Fruit fly (Drosophila melanogaster) whole organism, adult: ENCODE results near the gene Syt4.

Experiments used
- CG11617 ChIP-seq: fragments of 200-800 bp; sonication (Bioruptor generic); optimal IDR thresholded peaks from 2 replicates; lab custom pipeline; 2017; ENCODE audit warnings: mild to moderate bottlenecking, missing biosample characterization, missing genetic modification reagents, missing genetic modification characterization
- CG12768 ChIP-seq: fragments of 200-800 bp; sonication (Bioruptor generic); optimal IDR thresholded peaks from 2 replicates; lab custom pipeline; 2017; ENCODE audit warnings: missing biosample characterization, missing genetic modification characterization, mild to moderate bottlenecking, moderate library complexity, missing genetic modification reagents
- CG14711 ChIP-seq: fragments of 200-800 bp; sonication (Bioruptor generic); optimal IDR thresholded peaks from 2 replicates; lab custom pipeline; 2018; ENCODE audit warnings: missing biosample characterization, mild to moderate bottlenecking, missing genetic modification characterization, moderate library complexity
- CG1620 ChIP-seq: fragments of 200-800 bp; sonication (Bioruptor generic); optimal IDR thresholded peaks from 2 replicates; lab custom pipeline; 2016; ENCODE audit warnings: missing biosample characterization, missing genetic modification characterization
- CG33017 ChIP-seq: fragments of 200-800 bp; sonication (Bioruptor generic); optimal IDR thresholded peaks from 2 replicates; lab custom pipeline; 2018; ENCODE audit warnings: missing biosample characterization, mild to moderate bottlenecking, missing genetic modification characterization, moderate library complexity
- CG5204 ChIP-seq: fragments of 200-800 bp; sonication (Bioruptor generic); optimal IDR thresholded peaks from 2 replicates; lab custom pipeline; 2016; ENCODE audit warnings: missing biosample characterization, missing genetic modification characterization
- CG7045 ChIP-seq: fragments of 200-800 bp; sonication (Bioruptor generic); optimal IDR thresholded peaks from 2 replicates; lab custom pipeline; 2017; ENCODE audit warnings: missing biosample characterization, mild to moderate bottlenecking, missing genetic modification characterization
- CG7101 ChIP-seq: fragments of 200-800 bp; sonication (Bioruptor generic); optimal IDR thresholded peaks from 2 replicates; lab custom pipeline; 2018; ENCODE audit warnings: missing biosample characterization, mild to moderate bottlenecking, missing genetic modification characterization, moderate library complexity
- Clk ChIP-seq: fragments of 200-800 bp; sonication (Bioruptor generic); optimal IDR thresholded peaks from 2 replicates; lab custom pipeline; 2017; ENCODE audit warnings: missing biosample characterization, missing genetic modification characterization
- Crg-1 ChIP-seq: fragments of 200-800 bp; sonication (Bioruptor generic); optimal IDR thresholded peaks from 2 replicates; lab custom pipeline; 2016; ENCODE audit warnings: missing biosample characterization, missing genetic modification characterization
- Hr96 ChIP-seq: fragments of 200-800 bp; sonication (Bioruptor generic); optimal IDR thresholded peaks from 2 replicates; lab custom pipeline; 2016; ENCODE audit warnings: missing biosample characterization, missing genetic modification characterization
- Mnt ChIP-seq: fragments of 200-800 bp; sonication (Bioruptor generic); optimal IDR thresholded peaks from 2 replicates; lab custom pipeline; 2016; ENCODE audit warnings: missing biosample characterization, mild to moderate bottlenecking, missing genetic modification characterization
- bab1 ChIP-seq: fragments of 200-800 bp; sonication (Bioruptor generic); optimal IDR thresholded peaks from 3 replicates; lab custom pipeline; 2019; ENCODE audit warnings: missing biosample characterization, mild to moderate bottlenecking, missing genetic modification characterization, moderate library complexity
- cic ChIP-seq: fragments of 200-800 bp; sonication (Bioruptor generic); optimal IDR thresholded peaks from 2 replicates; lab custom pipeline; 2017; ENCODE audit warnings: missing biosample characterization, mild to moderate bottlenecking, missing genetic modification characterization, moderate library complexity
- cnc ChIP-seq, 2 experiments: fragments of >200 bp; optimal IDR thresholded peaks; 2 replicates each; lab custom pipeline; 2017
- kay ChIP-seq: fragments of 200-800 bp; sonication (Bioruptor generic); peaks from one replicate; lab custom pipeline; 2016; ENCODE audit warnings: missing biosample characterization, missing genetic modification characterization, borderline replicate concordance
- ovo ChIP-seq: fragments of 200-800 bp; sonication (Bioruptor generic); optimal IDR thresholded peaks from 2 replicates; lab custom pipeline; 2016; ENCODE audit warnings: missing biosample characterization, missing genetic modification characterization
- pad ChIP-seq: fragments of 200-800 bp; sonication (Bioruptor generic); optimal IDR thresholded peaks from 3 replicates; lab custom pipeline; 2017; ENCODE audit warnings: missing biosample characterization, missing genetic modification characterization, mild to moderate bottlenecking, moderate library complexity, missing genetic modification reagents
- tj ChIP-seq: fragments of 200-800 bp; sonication (Bioruptor generic); optimal IDR thresholded peaks from 3 replicates; lab custom pipeline; 2017; ENCODE audit warnings: missing biosample characterization, mild to moderate bottlenecking, missing genetic modification characterization, moderate library complexity
- toe ChIP-seq: fragments of 200-800 bp; sonication (Bioruptor generic); optimal IDR thresholded peaks from 2 replicates; lab custom pipeline; 2016; ENCODE audit warnings: missing biosample characterization, missing genetic modification characterization

The Syt4 gene

dm6 chr3R:7282244-7282890, 16.5 kb downstream of the Syt4 start:
- TF ChIP-seq CG1620 (GFP tag; lab: Kevin White, UChicago) (no peak), kay (no peak), CG5204 (GFP tag; lab: Kevin White, UChicago) (no peak), pad (peak; percentile 34), bab1 (GFP tag; lab: Kevin White, UChicago) (no peak), CG11617 (GFP tag; lab: Kevin White, UChicago) (no peak), CG7045 (peak; percentile 28), CG14711 (tag; lab: Kevin White, UChicago) (no peak), CG33017 (no peak), toe (GFP tag; lab: Kevin White, UChicago) (no peak), Crg-1 (GFP tag; lab: Kevin White, UChicago) (no peak), tj (GFP tag; lab: Kevin White, UChicago) (no peak)

DNA sequence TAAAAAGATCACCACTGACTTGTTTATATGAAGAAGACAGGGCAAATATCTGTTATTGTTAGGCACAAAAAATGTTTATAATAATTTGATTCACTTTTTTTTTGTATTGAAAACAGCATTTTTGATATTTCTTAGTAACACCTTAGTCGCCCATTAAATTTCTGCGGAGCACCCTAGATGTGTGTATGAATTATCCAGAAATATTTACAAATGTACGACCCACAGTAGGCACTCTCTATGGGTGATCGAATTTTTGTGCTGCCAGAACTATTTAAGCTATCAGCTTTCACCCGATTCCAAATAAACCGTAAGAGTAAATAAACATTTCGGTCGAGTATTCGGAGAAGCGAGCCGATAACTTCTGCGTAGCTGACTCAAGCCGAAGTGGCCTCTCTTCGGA, 19.8 kb downstream of the Syt4 start, which contains the start of gene RacGAP84C:
RacGAP84C (plus strand) TSS at position 301 of the 400 bp plus-strand sequence.
- TF ChIP-seq CG5204 (GFP tag; lab: Kevin White, UChicago) (no peak), CG33017 (no peak), Crg-1 (GFP tag; lab: Kevin White, UChicago) (no peak), bab1 (GFP tag; lab: Kevin White, UChicago) (no peak), cnc (optimal IDR thresholded peaks at IDR 0.05; lab: Kevin White, UChicago) (no peak)

DNA sequence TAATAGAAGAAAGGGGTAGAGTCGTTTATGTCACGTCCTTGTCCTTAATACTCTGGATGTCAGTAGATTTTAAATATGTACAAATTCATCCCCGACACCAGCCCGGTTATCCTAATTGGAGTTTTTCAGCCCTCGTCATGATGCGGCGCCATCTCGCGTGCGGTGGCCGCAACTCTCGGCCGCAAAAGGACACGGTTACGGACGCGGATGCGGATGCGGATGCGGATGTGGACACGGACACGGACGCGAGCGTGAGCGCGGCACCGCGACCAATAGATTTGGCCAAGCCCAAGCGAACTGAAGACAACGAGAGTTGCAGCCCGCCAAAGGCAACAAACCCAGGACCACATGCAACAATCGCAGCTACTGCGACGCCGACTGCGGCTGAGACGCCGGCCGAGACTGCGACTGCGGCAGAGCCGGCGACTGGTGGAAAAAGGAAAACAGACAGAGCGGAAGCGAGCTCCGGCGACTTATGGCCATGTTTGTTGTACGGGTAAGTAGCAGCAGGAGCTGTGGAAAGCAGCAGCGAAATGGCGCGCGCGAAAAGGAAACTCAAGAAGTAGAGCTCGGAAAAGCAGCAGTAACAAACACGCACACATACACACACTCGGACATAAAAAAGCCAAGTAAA, 38.7 kb downstream of the Syt4 start, which contains the start of gene CG42544:
CG42544 (plus strand) TSS at position 138 of the 634 bp plus-strand sequence.
- no peak for TF ChIP-seq CG11617 (GFP tag; lab: Kevin White, UChicago)

DNA sequence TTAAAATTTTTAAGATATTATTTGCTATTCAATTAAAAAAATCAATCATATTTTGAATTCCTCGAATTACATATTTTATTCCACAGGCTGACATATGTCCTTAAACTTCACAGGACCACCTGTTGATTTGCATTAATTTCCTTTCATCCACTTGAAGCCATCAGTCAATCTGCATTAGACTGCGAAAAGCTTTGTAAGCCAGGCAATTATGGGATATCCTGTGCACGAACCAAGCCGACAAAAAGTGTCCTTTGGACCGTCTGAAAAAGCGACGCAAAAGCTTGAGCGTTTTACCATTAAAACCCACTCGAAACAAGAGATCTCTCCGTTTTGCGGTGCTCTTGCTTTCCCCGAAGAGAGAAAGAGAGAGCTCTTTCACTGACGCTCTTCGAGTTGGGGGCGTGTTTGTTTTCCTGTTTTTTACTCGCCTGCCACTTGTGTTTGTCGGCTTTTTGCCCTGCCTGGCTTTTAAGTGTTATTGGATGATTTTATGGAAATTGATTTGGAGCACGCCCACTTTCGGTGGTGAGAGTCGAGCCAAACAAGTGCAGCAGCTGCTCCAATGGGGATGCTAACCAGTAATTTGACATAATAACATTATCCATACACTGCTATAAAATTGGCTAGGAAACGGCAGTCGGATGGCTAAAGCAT, 40.8 kb downstream of the Syt4 start:
- TF ChIP-seq CG7101 (tag; lab: Kevin White, UChicago) = no peak
- no peak for TF ChIP-seq pad
- no peak for TF ChIP-seq kay
- TF ChIP-seq Clk (GFP tag; lab: Kevin White, UChicago) = no peak
- TF ChIP-seq CG11617 (GFP tag; lab: Kevin White, UChicago) = no peak
- no peak for TF ChIP-seq tj (GFP tag; lab: Kevin White, UChicago)
- no peak for TF ChIP-seq cic (GFP tag; lab: Kevin White, UChicago)
- no peak for TF ChIP-seq CG5204 (GFP tag; lab: Kevin White, UChicago)
- no peak for TF ChIP-seq Hr96
- TF ChIP-seq CG7045 = no peak
- TF ChIP-seq cnc (optimal IDR thresholded peaks at IDR 0.05; lab: Kevin White, UChicago) = no peak
- no peak for TF ChIP-seq Mnt (GFP tag; lab: Kevin White, UChicago)
- TF ChIP-seq CG12768 = no peak
- TF ChIP-seq CG14711 (tag; lab: Kevin White, UChicago) = no peak
- no peak for TF ChIP-seq CG33017

dm6 chr3R:7309579-7310037, 43.7 kb downstream of the Syt4 start, which contains the start of gene rn:
rn (minus strand) TSS chr3R:7309629.
- TF ChIP-seq ovo (GFP tag; lab: Kevin White, UChicago) (no peak), Hr96 (no peak)

DNA sequence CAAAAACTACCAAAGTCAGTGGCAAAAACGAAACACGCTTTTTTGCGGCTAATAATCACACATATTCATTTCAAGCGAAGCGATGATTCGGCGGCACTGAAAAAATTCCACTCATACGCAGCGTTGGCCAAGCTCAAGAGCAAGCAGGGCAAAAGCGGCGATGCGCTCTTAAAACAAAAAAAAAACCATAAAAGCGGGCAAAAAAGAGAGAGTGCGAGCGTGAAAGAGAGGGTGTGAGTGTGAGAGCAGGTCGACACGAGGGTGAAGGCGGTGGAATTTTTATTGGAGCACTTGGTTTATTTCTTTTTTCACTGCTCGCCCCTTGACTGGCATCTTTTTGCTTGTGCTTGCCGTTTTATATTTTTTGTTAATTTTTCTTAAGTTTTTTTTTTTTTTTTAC, 44.7 kb downstream of the Syt4 start:
- TF ChIP-seq kay = peak; percentile 18
- TF ChIP-seq Hr96 = no peak
- TF ChIP-seq CG33017 = no peak
- no peak for TF ChIP-seq Clk (GFP tag; lab: Kevin White, UChicago)

DNA sequence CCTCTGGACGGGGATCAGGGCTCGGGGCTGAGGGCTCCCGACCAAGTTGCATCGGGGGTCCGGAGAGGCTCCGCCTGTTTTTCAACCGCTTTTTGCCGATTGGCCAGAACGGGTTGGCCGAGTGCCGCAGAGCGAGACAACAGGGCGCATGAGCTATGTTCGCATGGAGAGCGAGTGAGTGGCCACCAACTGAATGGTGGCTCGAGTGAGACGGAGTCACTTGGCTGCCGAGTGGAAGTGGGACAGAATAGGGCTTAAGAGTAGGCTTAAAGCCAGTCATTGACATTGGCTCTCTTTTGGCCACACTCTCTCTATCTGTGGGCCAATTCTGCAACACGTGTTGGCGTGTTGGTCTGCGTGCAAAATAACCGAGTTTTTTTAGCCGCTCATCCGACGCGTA, 47.2 kb downstream of the Syt4 start:
- TF ChIP-seq Clk (GFP tag; lab: Kevin White, UChicago) (no peak), cnc (optimal IDR thresholded peaks at IDR 0.05; lab: Kevin White, UChicago) (no peak), CG12768 (no peak), Mnt (GFP tag; lab: Kevin White, UChicago) (no peak), bab1 (GFP tag; lab: Kevin White, UChicago) (no peak), CG5204 (GFP tag; lab: Kevin White, UChicago) (no peak), pad (no peak), CG11617 (GFP tag; lab: Kevin White, UChicago) (no peak), CG7101 (tag; lab: Kevin White, UChicago) (no peak), Hr96 (no peak)
